Worm (Caenorhabditis elegans) whole organism, L4 larva: ENCODE measurements around the gene smc-4.
A peak's percentile ranks its signal among the peaks of the same experiment; 100 is the strongest.

Source experiments
- F10B5.3 ChIP-seq: sonication (generic microtip); optimal IDR thresholded peaks from 2 replicates; lab custom pipeline; 2016; ENCODE audit warnings: mild to moderate bottlenecking, missing genetic modification characterization, missing compliant biosample characterization
- F44E2.7 ChIP-seq: fragments of 200-800 bp; sonication (Bioruptor generic); IDR thresholded peaks from 2 replicates; pipeline ENCODE4 v2.1.2; 2022; ENCODE audit warnings: missing genetic modification characterization, missing compliant biosample characterization
- F49E8.2 ChIP-seq: sonication (generic microtip); optimal IDR thresholded peaks from 2 replicates; lab custom pipeline; 2016; ENCODE audit warnings: missing compliant biosample characterization, mild to moderate bottlenecking, missing genetic modification characterization, borderline replicate concordance
- R02D3.7 ChIP-seq: fragments of 150-350 bp; sonication (generic microtip); optimal IDR thresholded peaks from 3 replicates; lab custom pipeline; 2014; ENCODE audit warnings: missing biosample characterization, missing genetic modification characterization
- Y105C5A.15 ChIP-seq: fragments of 200-800 bp; sonication (Bioruptor generic); IDR thresholded peaks from 2 replicates; pipeline ENCODE4 v1.3.6; 2022; ENCODE audit warnings: missing genetic modification characterization, missing compliant biosample characterization
- Y75B8A.6 ChIP-seq: fragments of 200-800 bp; sonication (Bioruptor generic); IDR thresholded peaks from 2 replicates; pipeline ENCODE4 v1.3.6; 2022; ENCODE audit warnings: missing genetic modification reagents, missing genetic modification characterization, missing compliant biosample characterization
- aly-2 ChIP-seq: sonication (generic microtip); optimal IDR thresholded peaks from 2 replicates; lab custom pipeline; 2018; ENCODE audit warnings: missing biosample characterization, missing genetic modification characterization
- attf-4 ChIP-seq: sonication (generic microtip); optimal IDR thresholded peaks from 3 replicates; lab custom pipeline; 2017; ENCODE audit warnings: missing biosample characterization, missing genetic modification characterization
- ceh-44 ChIP-seq: fragments of 200-800 bp; sonication (Bioruptor generic); IDR thresholded peaks from 2 replicates; pipeline ENCODE4 v1.3.6; 2022; ENCODE audit warnings: missing genetic modification reagents, missing genetic modification characterization, missing compliant biosample characterization
- ceh-62 ChIP-seq: sonication (generic microtip); optimal IDR thresholded peaks from 2 replicates; lab custom pipeline; 2017; ENCODE audit warnings: missing biosample characterization, missing genetic modification characterization
- ctbp-1 ChIP-seq: fragments of 200-800 bp; sonication (Bioruptor generic); IDR thresholded peaks from 2 replicates; pipeline ENCODE4 v1.3.6; 2022; ENCODE audit warnings: missing genetic modification reagents, missing genetic modification characterization, missing compliant biosample characterization
- daf-16 ChIP-seq, 3 experiments: sonication (generic microtip); optimal IDR thresholded peaks; 2 replicates each; lab custom pipeline; 2016 to 2017; ENCODE audit warnings: missing genetic modification characterization in 3 of 3, missing genetic modification reagents in 3 of 3, mild to moderate bottlenecking in 2 of 3, missing compliant biosample characterization in 2 of 3, missing biosample characterization in 1 of 3, moderate library complexity in 1 of 3
- dmd-6 ChIP-seq: fragments of 200-800 bp; sonication (Bioruptor generic); IDR thresholded peaks from 2 replicates; pipeline ENCODE4 v1.3.6; 2022; ENCODE audit warnings: missing genetic modification reagents, missing genetic modification characterization, missing compliant biosample characterization
- egl-43 ChIP-seq: fragments of 200-800 bp; sonication (Bioruptor generic); IDR thresholded peaks from 2 replicates; pipeline ENCODE4 v1.3.6; 2022; ENCODE audit warnings: missing genetic modification reagents, missing genetic modification characterization, missing compliant biosample characterization
- fkh-10 ChIP-seq: fragments of 150-350 bp; optimal IDR thresholded peaks from 2 replicates; lab custom pipeline; 2014; ENCODE audit warnings: missing biosample characterization, missing genetic modification reagents, missing genetic modification characterization
- fos-1 ChIP-seq: fragments of 150-350 bp; optimal IDR thresholded peaks from 2 replicates; lab custom pipeline; 2014; ENCODE audit warnings: missing biosample characterization, missing genetic modification characterization
- gei-8 ChIP-seq: fragments of 200-800 bp; sonication (Bioruptor generic); optimal IDR thresholded peaks from 2 replicates; lab custom pipeline; 2018; ENCODE audit warnings: mild to moderate bottlenecking, missing genetic modification characterization, missing compliant biosample characterization
- hif-1 ChIP-seq, 2 experiments: sonication (generic microtip); optimal IDR thresholded peaks; 2 replicates each; lab custom pipeline; 2016 to 2017; ENCODE audit warnings: missing compliant biosample characterization in 2 of 2, missing genetic modification characterization in 2 of 2, missing genetic modification reagents in 2 of 2, missing genotype in 2 of 2, mild to moderate bottlenecking in 1 of 2
- hlh-30 ChIP-seq: sonication (generic microtip); optimal IDR thresholded peaks from 2 replicates; lab custom pipeline; 2017; ENCODE audit warnings: antibody characterized with exemption, mild to moderate bottlenecking, missing genetic modification characterization, missing compliant biosample characterization; ENCODE audit not compliant: insufficient read depth
- jun-1 ChIP-seq: fragments of 150-350 bp; optimal IDR thresholded peaks from 2 replicates; lab custom pipeline; 2014; ENCODE audit warnings: missing biosample characterization, missing genetic modification reagents, missing genetic modification characterization
- lim-7 ChIP-seq: fragments of 200-800 bp; sonication (Bioruptor generic); IDR thresholded peaks from 2 replicates; pipeline ENCODE4 v1.3.6; 2022; ENCODE audit warnings: missing genetic modification characterization, missing compliant biosample characterization
- lin-15B ChIP-seq: fragments of 150-350 bp; sonication (generic microtip); optimal IDR thresholded peaks from 3 replicates; lab custom pipeline; 2014; ENCODE audit warnings: missing biosample characterization, missing genetic modification characterization
- lin-29 ChIP-seq: fragments of 200-800 bp; sonication (Bioruptor generic); IDR thresholded peaks from 2 replicates; pipeline ENCODE4 v1.3.6; 2022; ENCODE audit warnings: missing genetic modification reagents, missing genetic modification characterization, missing compliant biosample characterization
- lin-38 ChIP-seq: fragments of 200-800 bp; sonication (Bioruptor generic); IDR thresholded peaks from 2 replicates; pipeline ENCODE4 v1.3.6; 2022; ENCODE audit warnings: missing genetic modification reagents, missing genetic modification characterization, missing compliant biosample characterization
- lin-39 ChIP-seq: fragments of 150-350 bp; optimal IDR thresholded peaks from 2 replicates; lab custom pipeline; 2014; ENCODE audit warnings: missing biosample characterization, missing genetic modification reagents, missing genetic modification characterization
- lir-3 ChIP-seq: sonication (generic microtip); optimal IDR thresholded peaks from 2 replicates; lab custom pipeline; 2016; ENCODE audit warnings: mild to moderate bottlenecking, missing genetic modification characterization, missing compliant biosample characterization
- lsy-2 ChIP-seq, 2 experiments: fragments of 150-350 bp in 1 of 2; sonication (generic microtip) in 1 of 2; optimal IDR thresholded peaks; 2 replicates each; lab custom pipeline; 2014 to 2017; ENCODE audit warnings: missing biosample characterization in 2 of 2, missing genetic modification characterization in 2 of 2
- mxl-2 ChIP-seq: fragments of 200-800 bp; sonication (Bioruptor generic); conservative IDR thresholded peaks from 2 replicates; pipeline ENCODE4 v1.3.6; 2022; ENCODE audit warnings: missing genetic modification reagents, missing genetic modification characterization, missing compliant biosample characterization
- nhr-10 ChIP-seq: fragments of 150-350 bp; optimal IDR thresholded peaks from 2 replicates; lab custom pipeline; 2014; ENCODE audit warnings: missing biosample characterization, missing genetic modification characterization
- nhr-102 ChIP-seq: sonication (generic microtip); optimal IDR thresholded peaks from 2 replicates; lab custom pipeline; 2016; ENCODE audit warnings: mild to moderate bottlenecking, missing genetic modification characterization, moderate library complexity, missing compliant biosample characterization
- nhr-11 ChIP-seq: fragments of 150-350 bp; optimal IDR thresholded peaks from 2 replicates; lab custom pipeline; 2014; ENCODE audit warnings: missing biosample characterization, missing genetic modification characterization
- nhr-25 ChIP-seq: sonication (generic microtip); optimal IDR thresholded peaks from 2 replicates; lab custom pipeline; 2017; ENCODE audit warnings: missing genetic modification characterization, mild to moderate bottlenecking, missing compliant biosample characterization, antibody characterized with exemption, moderate library complexity, borderline replicate concordance; ENCODE audit not compliant: insufficient read depth
- nhr-28 ChIP-seq: fragments of 150-350 bp; optimal IDR thresholded peaks from 2 replicates; lab custom pipeline; 2014; ENCODE audit warnings: missing biosample characterization, missing genetic modification characterization
- nhr-48 ChIP-seq: sonication (generic microtip); optimal IDR thresholded peaks from 2 replicates; lab custom pipeline; 2016; ENCODE audit warnings: mild to moderate bottlenecking, missing genetic modification characterization, missing compliant biosample characterization
- nhr-76 ChIP-seq: fragments of 150-350 bp; optimal IDR thresholded peaks from 2 replicates; lab custom pipeline; 2014; ENCODE audit warnings: missing biosample characterization, missing genetic modification characterization
- nhr-77 ChIP-seq: fragments of 150-350 bp; optimal IDR thresholded peaks from 2 replicates; lab custom pipeline; 2014; ENCODE audit warnings: missing biosample characterization, missing genetic modification characterization
- php-3 ChIP-seq: fragments of 200-800 bp; sonication (Bioruptor generic); IDR thresholded peaks from 2 replicates; pipeline ENCODE4 v1.3.6; 2022; ENCODE audit warnings: missing genetic modification reagents, missing genetic modification characterization, missing compliant biosample characterization
- rbr-2 ChIP-seq: sonication (generic microtip); optimal IDR thresholded peaks from 2 replicates; lab custom pipeline; 2016; ENCODE audit warnings: missing genotype, missing genetic modification characterization, missing compliant biosample characterization
- sdz-12 ChIP-seq: fragments of 200-800 bp; sonication (Bioruptor generic); optimal IDR thresholded peaks from 2 replicates; lab custom pipeline; 2018; ENCODE audit warnings: mild to moderate bottlenecking, missing genetic modification characterization, missing compliant biosample characterization
- set-16 ChIP-seq: fragments of 200-800 bp; sonication (Bioruptor generic); IDR thresholded peaks from 2 replicates; pipeline ENCODE4 v1.3.6; 2022; ENCODE audit warnings: missing genetic modification reagents, missing genetic modification characterization, missing compliant biosample characterization
- skn-1 ChIP-seq: fragments of 150-350 bp; optimal IDR thresholded peaks from 2 replicates; lab custom pipeline; 2014; ENCODE audit warnings: missing biosample characterization, missing genetic modification characterization
- snpc-1.2 ChIP-seq: fragments of 200-800 bp; sonication (Bioruptor generic); IDR thresholded peaks from 2 replicates; pipeline ENCODE4 v1.3.6; 2022; ENCODE audit warnings: missing genetic modification reagents, missing genetic modification characterization, missing compliant biosample characterization
- snpc-4 ChIP-seq: fragments of 150-350 bp; optimal IDR thresholded peaks from 2 replicates; lab custom pipeline; 2014; ENCODE audit warnings: missing biosample characterization, missing genetic modification characterization
- spr-1 ChIP-seq: sonication (generic microtip); optimal IDR thresholded peaks from 2 replicates; lab custom pipeline; 2016; ENCODE audit warnings: mild to moderate bottlenecking, missing genetic modification characterization, missing compliant biosample characterization
- spr-3 ChIP-seq: fragments of 200-800 bp; sonication (Bioruptor generic); optimal IDR thresholded peaks from 2 replicates; lab custom pipeline; 2018; ENCODE audit warnings: mild to moderate bottlenecking, missing genetic modification characterization, missing compliant biosample characterization
- tag-97 ChIP-seq: fragments of 200-800 bp; sonication (Bioruptor generic); IDR thresholded peaks from 2 replicates; pipeline ENCODE4 v1.3.6; 2022; ENCODE audit warnings: missing genetic modification characterization, missing compliant biosample characterization
- tra-1 ChIP-seq: fragments of 200-800 bp; sonication (Bioruptor generic); IDR thresholded peaks from 2 replicates; pipeline ENCODE4 v1.3.6; 2022; ENCODE audit warnings: missing genetic modification reagents, missing genetic modification characterization, missing compliant biosample characterization
- vab-7 ChIP-seq: fragments of 200-800 bp; sonication (Bioruptor generic); IDR thresholded peaks from 2 replicates; pipeline ENCODE4 v1.3.6; 2022; ENCODE audit warnings: missing genetic modification reagents, missing genetic modification characterization, missing compliant biosample characterization
- zip-11 ChIP-seq: fragments of 200-800 bp; sonication (Bioruptor generic); IDR thresholded peaks from 2 replicates; pipeline ENCODE4 v1.3.6; 2022; ENCODE audit warnings: missing genetic modification characterization, missing compliant biosample characterization
- zip-2 ChIP-seq: fragments of 150-350 bp; optimal IDR thresholded peaks from 2 replicates; lab custom pipeline; 2014; ENCODE audit warnings: missing biosample characterization, missing genetic modification characterization
- ztf-7 ChIP-seq: fragments of 150-350 bp; optimal IDR thresholded peaks from 2 replicates; lab custom pipeline; 2014; ENCODE audit warnings: missing biosample characterization, missing genetic modification characterization

Gene smc-4

ce11 chrIII:4560393-4560890 is 26.9 kb upstream of the smc-4 start:
- TF ChIP-seq hlh-30 (tag; lab: Kevin White, UChicago) (peak; percentile 84), F49E8.2 (tag; lab: Kevin White, UChicago) (no peak), nhr-48 (peak; percentile 76), hif-1 (tag; optimal IDR thresholded peaks at IDR 0.05; lab: Kevin White, UChicago) (peak in 1 of 2 experiments; percentile 59), nhr-76 (tag; lab: Kevin White, UChicago) (no peak), vab-7 (GFP tag; lab: Robert Waterston, UW) (0 out of 2 replicates have a peak, but pooled peaks have one; percentile 30), sdz-12 (GFP tag; lab: Kevin White, UChicago) (no peak), nhr-25 (tag; lab: Kevin White, UChicago) (peak; percentile 91), rbr-2 (tag; lab: Kevin White, UChicago) (peak; percentile 72), daf-16 (GFP tag; optimal IDR thresholded peaks at IDR 0.05; lab: Kevin White, UChicago) (peak in 1 of 2 experiments; percentile 63), daf-16 (tag; optimal IDR thresholded peaks at IDR 0.05; lab: Kevin White, UChicago) (peak; percentile 53), tra-1 (GFP tag; lab: Robert Waterston, UW) (0 out of 2 replicates have a peak, but pooled peaks have one; percentile 58), nhr-77 (tag; lab: Kevin White, UChicago) (no peak), gei-8 (GFP tag; lab: Kevin White, UChicago) (peak; percentile 8), zip-2 (no peak), nhr-102 (tag; lab: Kevin White, UChicago) (peak; percentile 45), nhr-28 (peak; percentile 75), ceh-44 (no peak), egl-43 (GFP tag; lab: Robert Waterston, UW) (peak; percentile 79), lim-7 (GFP tag; lab: Robert Waterston, UW) (no peak), lin-39 (tag; lab: Kevin White, UChicago) (no peak), zip-11 (GFP tag; lab: Robert Waterston, UW) (no peak), Y75B8A.6 (no peak), spr-1 (peak; percentile 31), fos-1 (tag; lab: Kevin White, UChicago) (no peak), snpc-1.2 (GFP tag; lab: Robert Waterston, UW) (no peak), lsy-2 (tag; optimal IDR thresholded peaks at IDR 0.05; lab: Kevin White, UChicago) (peak; percentile 74 to 79), php-3 (GFP tag; lab: Robert Waterston, UW) (0 out of 2 replicates have a peak, but pooled peaks have one; percentile 39), Y105C5A.15 (GFP tag; lab: Robert Waterston, UW) (no peak), nhr-10 (peak; percentile 21), F10B5.3 (tag; lab: Kevin White, UChicago) (peak; percentile 62), fkh-10 (GFP tag; lab: Kevin White, UChicago) (no peak), lir-3 (tag; lab: Kevin White, UChicago) (no peak), nhr-11 (tag; lab: Kevin White, UChicago) (peak; percentile 34), mxl-2 (GFP tag; lab: Robert Waterston, UW) (no peak), lin-15B (tag; lab: Kevin White, UChicago) (no peak), aly-2 (tag; lab: Kevin White, UChicago) (no peak), tag-97 (GFP tag; lab: Robert Waterston, UW) (no peak), set-16 (peak; percentile 67), skn-1 (tag; lab: Kevin White, UChicago) (no peak), snpc-4 (tag; lab: Kevin White, UChicago) (no peak), spr-3 (GFP tag; lab: Kevin White, UChicago) (no peak), ceh-62 (tag; lab: Kevin White, UChicago) (no peak), jun-1 (tag; lab: Kevin White, UChicago) (no peak), dmd-6 (GFP tag; lab: Robert Waterston, UW) (peak; percentile 64), ctbp-1 (GFP tag; lab: Robert Waterston, UW) (peak; percentile 60; the same call in 1 of the 2 replicates), lin-29 (GFP tag; lab: Robert Waterston, UW) (0 out of 2 replicates have a peak, but pooled peaks have one; percentile 44), F44E2.7 (no peak), attf-4 (tag; lab: Kevin White, UChicago) (peak; percentile 67), ztf-7 (tag; lab: Kevin White, UChicago) (no peak), lin-38 (peak; percentile 51), R02D3.7 (tag; lab: Kevin White, UChicago) (no peak)
